Fruit fly (Drosophila melanogaster): ENCODE measurements around the gene CG15258.

dm6 chr2L:15332561-15332960 is 28.9 kb downstream of the CG15258 start:
- TF ChIP-seq crc (GFP tag; optimal IDR thresholded peaks at IDR 0.05) (no peak), onecut (GFP tag; IDR thresholded peaks at IDR 0.05) (no peak), CG10959 (GFP tag; IDR thresholded peaks at IDR 0.05) (no peak), CG10462 (GFP tag; optimal IDR thresholded peaks at IDR 0.05) (no peak), CG6654 (GFP tag; optimal IDR thresholded peaks at IDR 0.05) (no peak), CG7963 (GFP tag; IDR thresholded peaks at IDR 0.05; ENCODE audit: partially characterized antibody) (no peak), gsb-n (tag; optimal IDR thresholded peaks at IDR 0.05) (no peak), CG15073 (GFP tag; optimal IDR thresholded peaks at IDR 0.05) (no peak), CG11247 (GFP tag; IDR thresholded peaks at IDR 0.05) (no peak), sc (optimal IDR thresholded peaks at IDR 0.05) (no peak), sc (GFP tag; optimal IDR thresholded peaks at IDR 0.05) (no peak), Fer1 (GFP tag; optimal IDR thresholded peaks at IDR 0.05) (no peak), unc-4 (GFP tag; IDR thresholded peaks at IDR 0.05; ENCODE audit: partially characterized antibody) (no peak), ewg (GFP tag; optimal IDR thresholded peaks at IDR 0.05) (no peak), yki (optimal IDR thresholded peaks at IDR 0.05) (peak; percentile 40)
